Worm (Caenorhabditis elegans): Measurements from ENCODE around the gene swm-1.

DNA sequence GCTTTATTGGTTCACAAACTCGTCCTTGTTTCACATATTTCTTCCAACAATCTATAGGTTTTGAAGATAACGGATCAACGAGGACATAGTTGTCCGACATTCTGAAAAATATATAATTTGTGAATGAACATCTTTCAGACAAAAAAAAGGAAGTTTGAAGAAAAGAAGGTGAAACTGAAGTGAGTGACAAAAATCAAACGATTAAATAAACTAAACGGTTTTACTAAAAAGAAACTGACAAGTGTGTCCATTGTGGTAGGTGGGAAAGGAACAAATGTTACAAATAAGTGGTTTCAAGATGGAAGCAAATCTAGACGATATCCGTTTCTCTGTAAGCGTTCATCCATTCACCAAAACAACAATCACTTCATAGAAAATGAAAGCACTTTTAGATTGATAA, 7.7 kb upstream of the swm-1 start, which contains the start of gene C25E10.12:
- no peak for TF ChIP-seq nhr-12 (tag; optimal IDR thresholded peaks at IDR 0.05)
- TF ChIP-seq elt-3 (tag; optimal IDR thresholded peaks at IDR 0.05) = no peak
- no peak for TF ChIP-seq ceh-28 (tag; optimal IDR thresholded peaks at IDR 0.05)
- no peak for TF ChIP-seq ceh-16 (tag; optimal IDR thresholded peaks at IDR 0.05)
- no peak for TF ChIP-seq elt-1 (tag; optimal IDR thresholded peaks at IDR 0.05)
- TF ChIP-seq unc-62 (GFP tag; optimal IDR thresholded peaks at IDR 0.05) = no peak
